Fruit fly (Drosophila melanogaster) whole organism, embryonic: Measurements from ENCODE around the gene Arp8.
A peak's percentile ranks its signal among the peaks of the same experiment; 100 is the strongest.

ENCODE experiments used
- CG10979 ChIP-seq: fragments of 200-800 bp; sonication (Bioruptor generic); optimal IDR thresholded peaks from 2 replicates; lab custom pipeline; 2018; ENCODE audit warnings: missing biosample characterization, mild to moderate bottlenecking, missing genetic modification characterization, moderate library complexity
- CG11093 ChIP-seq: fragments of 200-800 bp; sonication (Bioruptor generic); IDR thresholded peaks from 3 replicates; pipeline ENCODE4 v1.3.6; 2022; ENCODE audit warnings: missing biosample characterization, missing genetic modification characterization
- CG12071 ChIP-seq: fragments of 200-800 bp; sonication (Bioruptor generic); optimal IDR thresholded peaks from 3 replicates; lab custom pipeline; 2018; ENCODE audit warnings: missing biosample characterization, mild to moderate bottlenecking, missing genetic modification characterization
- CG12155 ChIP-seq: fragments of 200-800 bp; sonication (Bioruptor generic); optimal IDR thresholded peaks from 3 replicates; lab custom pipeline; 2016; ENCODE audit warnings: missing biosample characterization, missing genetic modification characterization
- CG13296 ChIP-seq: fragments of 200-800 bp; sonication (Bioruptor generic); optimal IDR thresholded peaks from 3 replicates; lab custom pipeline; 2018; ENCODE audit warnings: missing biosample characterization, mild to moderate bottlenecking, missing genetic modification characterization
- CG15269 ChIP-seq: fragments of 200-800 bp; sonication (Bioruptor generic); optimal IDR thresholded peaks from 2 replicates; lab custom pipeline; 2018; ENCODE audit warnings: missing biosample characterization, mild to moderate bottlenecking, missing genetic modification characterization, moderate library complexity
- CG16779 ChIP-seq: fragments of 200-800 bp; sonication (Bioruptor generic); IDR thresholded peaks from 2 replicates; pipeline ENCODE4 v1.3.6; 2022; ENCODE audit warnings: missing biosample characterization, missing genetic modification characterization
- CG17612 ChIP-seq: fragments of 200-800 bp; sonication (Bioruptor generic); IDR thresholded peaks from 2 replicates; pipeline ENCODE4 v1.3.6; 2022; ENCODE audit warnings: missing biosample characterization, missing genetic modification characterization
- CG2120 ChIP-seq: fragments of 200-800 bp; sonication (Bioruptor generic); optimal IDR thresholded peaks from 3 replicates; lab custom pipeline; 2016; ENCODE audit warnings: missing biosample characterization, missing genetic modification characterization
- CG2202 ChIP-seq: fragments of 200-800 bp; sonication (Bioruptor generic); optimal IDR thresholded peaks from 2 replicates; lab custom pipeline; 2018; ENCODE audit warnings: missing biosample characterization, mild to moderate bottlenecking, missing genetic modification characterization
- CG2712 ChIP-seq: fragments of 200-800 bp; optimal IDR thresholded peaks from 3 replicates; lab custom pipeline; 2019; ENCODE audit warnings: missing biosample characterization, mild to moderate bottlenecking, missing genetic modification characterization, moderate library complexity
- CG2875 ChIP-seq: fragments of 200-800 bp; sonication (Bioruptor generic); optimal IDR thresholded peaks from 2 replicates; lab custom pipeline; 2017; ENCODE audit warnings: missing biosample characterization, mild to moderate bottlenecking, missing genetic modification characterization, missing genetic modification reagents
- CG30020 ChIP-seq: fragments of 200-800 bp; optimal IDR thresholded peaks from 2 replicates; lab custom pipeline; 2019; ENCODE audit warnings: missing biosample characterization, mild to moderate bottlenecking, missing genetic modification characterization, moderate library complexity
- CG3163 ChIP-seq: fragments of 200-800 bp; sonication (Bioruptor generic); optimal IDR thresholded peaks from 3 replicates; lab custom pipeline; 2016; ENCODE audit warnings: missing biosample characterization, missing genetic modification characterization
- CG32772 ChIP-seq: fragments of 200-800 bp; sonication (Bioruptor generic); IDR thresholded peaks from 2 replicates; pipeline ENCODE4 v1.3.6; 2022; ENCODE audit warnings: missing biosample characterization, missing genetic modification characterization
- CG3281 ChIP-seq: fragments of 200-800 bp; sonication (Bioruptor generic); optimal IDR thresholded peaks from 3 replicates; lab custom pipeline; 2017; ENCODE audit warnings: missing biosample characterization, mild to moderate bottlenecking, missing genetic modification characterization
- CG33213 ChIP-seq: fragments of 200-800 bp; sonication (Bioruptor generic); optimal IDR thresholded peaks from 3 replicates; lab custom pipeline; 2016; ENCODE audit warnings: missing biosample characterization, missing genetic modification characterization
- CG4404 ChIP-seq: fragments of 200-800 bp; sonication (Bioruptor generic); IDR thresholded peaks from 2 replicates; pipeline ENCODE4 v1.3.6; 2022; ENCODE audit warnings: missing biosample characterization, missing genetic modification characterization
- CG6765 ChIP-seq: fragments of 200-800 bp; sonication (Bioruptor generic); optimal IDR thresholded peaks from 3 replicates; lab custom pipeline; 2017; ENCODE audit warnings: missing biosample characterization, mild to moderate bottlenecking, missing genetic modification characterization
- CG7357 ChIP-seq: fragments of 200-800 bp; sonication (Bioruptor generic); IDR thresholded peaks from 3 replicates; pipeline ENCODE4 v1.3.6; 2022; ENCODE audit warnings: missing biosample characterization, missing genetic modification characterization
- CG7556 ChIP-seq: fragments of 200-800 bp; sonication (Bioruptor generic); optimal IDR thresholded peaks from 2 replicates; lab custom pipeline; 2017; ENCODE audit warnings: missing biosample characterization, mild to moderate bottlenecking, missing genetic modification characterization
- CG7987 ChIP-seq: fragments of 200-800 bp; sonication (Bioruptor generic); optimal IDR thresholded peaks from 2 replicates; lab custom pipeline; 2018; ENCODE audit warnings: missing biosample characterization, mild to moderate bottlenecking, missing genetic modification characterization, moderate library complexity
- CG8089 ChIP-seq: fragments of 200-800 bp; sonication (Bioruptor generic); optimal IDR thresholded peaks from 3 replicates; lab custom pipeline; 2016; ENCODE audit warnings: missing biosample characterization, missing genetic modification characterization
- CG8944 ChIP-seq: fragments of 200-800 bp; sonication (Bioruptor generic); optimal IDR thresholded peaks from 3 replicates; lab custom pipeline; 2016; ENCODE audit warnings: missing biosample characterization, missing genetic modification characterization
- CG9437 ChIP-seq: fragments of 200-800 bp; sonication (Bioruptor generic); optimal IDR thresholded peaks from 2 replicates; lab custom pipeline; 2018; ENCODE audit warnings: missing biosample characterization, mild to moderate bottlenecking, missing genetic modification characterization
- CoRest ChIP-seq: fragments of 200-800 bp; sonication (Bioruptor generic); optimal IDR thresholded peaks from 3 replicates; lab custom pipeline; 2018; ENCODE audit warnings: missing biosample characterization, mild to moderate bottlenecking, missing genetic modification characterization, moderate library complexity
- D ChIP-seq, 2 experiments: fragments of 200-800 bp in 1 of 2; fragments of >200 bp in 1 of 2; sonication (Bioruptor generic) in 1 of 2; optimal IDR thresholded peaks; 2 replicates in 1 of 2; 3 replicates in 1 of 2; lab custom pipeline; 2017; ENCODE audit warnings: mild to moderate bottlenecking in 1 of 2, missing biosample characterization in 1 of 2, missing genetic modification characterization in 1 of 2, missing genetic modification reagents in 1 of 2
- Dref ChIP-seq: fragments of 200-800 bp; sonication (Bioruptor generic); IDR thresholded peaks from 2 replicates; pipeline ENCODE4 v1.3.6; 2022; ENCODE audit warnings: missing biosample characterization, missing genetic modification characterization
- Drgx ChIP-seq: fragments of 200-800 bp; sonication (Bioruptor generic); IDR thresholded peaks from 2 replicates; pipeline ENCODE4 v1.3.6; 2022; ENCODE audit warnings: missing biosample characterization, missing genetic modification characterization
- Ets65A ChIP-seq: fragments of 200-800 bp; sonication (Bioruptor generic); peaks from one replicate; lab custom pipeline; 2016; ENCODE audit warnings: missing biosample characterization, missing genetic modification characterization
- Hand ChIP-seq: fragments of 200-800 bp; sonication (Bioruptor generic); optimal IDR thresholded peaks from 2 replicates; lab custom pipeline; 2017; ENCODE audit warnings: mild to moderate bottlenecking, missing biosample characterization, missing genetic modification reagents, missing genetic modification characterization
- MESR4 ChIP-seq: fragments of 200-800 bp; sonication (Bioruptor generic); optimal IDR thresholded peaks from 2 replicates; lab custom pipeline; 2018; ENCODE audit warnings: missing biosample characterization, mild to moderate bottlenecking, missing genetic modification characterization, moderate library complexity
- NC2β ChIP-seq: fragments of 200-800 bp; sonication (Bioruptor generic); optimal IDR thresholded peaks from 2 replicates; lab custom pipeline; 2016; ENCODE audit warnings: missing biosample characterization, missing genetic modification characterization
- NK7.1 ChIP-seq: fragments of 200-800 bp; sonication (Bioruptor generic); optimal IDR thresholded peaks from 3 replicates; lab custom pipeline; 2016; ENCODE audit warnings: missing biosample characterization, missing genetic modification characterization
- NfI ChIP-seq: fragments of 200-800 bp; sonication (Bioruptor generic); optimal IDR thresholded peaks from 3 replicates; lab custom pipeline; 2018; ENCODE audit warnings: missing biosample characterization, mild to moderate bottlenecking, missing genetic modification characterization, moderate library complexity
- Optix ChIP-seq: fragments of 200-800 bp; sonication (Bioruptor generic); IDR thresholded peaks from 3 replicates; pipeline ENCODE4 v1.3.6; 2022; ENCODE audit warnings: missing biosample characterization, missing genetic modification characterization
- Poxn ChIP-seq: fragments of 200-800 bp; sonication (Bioruptor generic); IDR thresholded peaks from 2 replicates; pipeline ENCODE4 v1.3.6; 2022; ENCODE audit warnings: missing biosample characterization, missing genetic modification characterization
- Sin3A ChIP-seq: fragments of >200 bp; optimal IDR thresholded peaks from 2 replicates; lab custom pipeline; 2018
- Sry-δ ChIP-seq: fragments of 200-800 bp; sonication (Bioruptor generic); optimal IDR thresholded peaks from 2 replicates; lab custom pipeline; 2016; ENCODE audit warnings: missing biosample characterization, missing genetic modification characterization
- Stat92E ChIP-seq, 3 experiments: fragments of >200 bp in 2 of 3; fragments of 200-800 bp in 1 of 3; sonication (Bioruptor generic) in 1 of 3; optimal IDR thresholded peaks; 2 replicates each; lab custom pipeline; 2017 to 2019; ENCODE audit warnings: missing biosample characterization in 3 of 3, missing genetic modification characterization in 3 of 3, mild to moderate bottlenecking in 1 of 3, moderate library complexity in 1 of 3
- aop ChIP-seq: fragments of 200-800 bp; sonication (Bioruptor generic); IDR thresholded peaks from 2 replicates; pipeline ENCODE4 v1.3.6; 2022; ENCODE audit warnings: missing biosample characterization, missing genetic modification characterization
- chn ChIP-seq: fragments of 200-800 bp; sonication (Bioruptor generic); optimal IDR thresholded peaks from 2 replicates; lab custom pipeline; 2016; ENCODE audit warnings: missing biosample characterization, missing genetic modification characterization
- dan ChIP-seq: fragments of 200-800 bp; sonication (Bioruptor generic); IDR thresholded peaks from 2 replicates; pipeline ENCODE4 v1.3.6; 2022; ENCODE audit warnings: missing biosample characterization, missing genetic modification characterization
- exex ChIP-seq: fragments of 200-800 bp; sonication (Bioruptor generic); optimal IDR thresholded peaks from 4 replicates; lab custom pipeline; 2018; ENCODE audit warnings: missing biosample characterization, mild to moderate bottlenecking, missing genetic modification characterization, moderate library complexity
- grau ChIP-seq: fragments of 200-800 bp; optimal IDR thresholded peaks from 3 replicates; lab custom pipeline; 2019; ENCODE audit warnings: missing biosample characterization, mild to moderate bottlenecking, missing genetic modification characterization, moderate library complexity
- jigr1 ChIP-seq: fragments of 200-800 bp; sonication (Bioruptor generic); IDR thresholded peaks from 3 replicates; pipeline ENCODE4 v1.3.6; 2022; ENCODE audit warnings: missing biosample characterization, missing genetic modification characterization
- jing ChIP-seq: fragments of 200-800 bp; sonication (Bioruptor generic); optimal IDR thresholded peaks from 2 replicates; lab custom pipeline; 2018; ENCODE audit warnings: missing biosample characterization, mild to moderate bottlenecking, missing genetic modification characterization
- klu ChIP-seq: fragments of 200-800 bp; sonication (Bioruptor generic); IDR thresholded peaks from 2 replicates; pipeline ENCODE4 v1.3.6; 2022; ENCODE audit warnings: missing biosample characterization, missing genetic modification characterization
- oc ChIP-seq: fragments of 200-800 bp; sonication (Bioruptor generic); optimal IDR thresholded peaks from 2 replicates; lab custom pipeline; 2018; ENCODE audit warnings: missing biosample characterization, mild to moderate bottlenecking, missing genetic modification characterization, moderate library complexity
- sd ChIP-seq: fragments of 200-800 bp; sonication (Bioruptor generic); optimal IDR thresholded peaks from 3 replicates; lab custom pipeline; 2018; ENCODE audit warnings: missing biosample characterization, mild to moderate bottlenecking, missing genetic modification characterization, moderate library complexity
- sr ChIP-seq: fragments of 200-800 bp; sonication (Bioruptor generic); IDR thresholded peaks from 3 replicates; pipeline ENCODE4 v1.3.6; 2022; ENCODE audit warnings: missing biosample characterization, missing genetic modification characterization
- stwl ChIP-seq: fragments of 200-800 bp; sonication (Bioruptor generic); optimal IDR thresholded peaks from 3 replicates; lab custom pipeline; 2018; ENCODE audit warnings: missing biosample characterization, mild to moderate bottlenecking, missing genetic modification characterization, moderate library complexity

Arp8 gene

dm6 chrX:17820252-17820651, 40.3 kb downstream of the Arp8 start (continued):
- TF ChIP-seq CG15269 (tag; lab: Kevin White, UChicago): no peak
- peak; percentile 38 for TF ChIP-seq CG2120 (GFP tag; lab: Kevin White, UChicago)
- no peak for TF ChIP-seq CG8944
- TF ChIP-seq CG6765: no peak
- no peak for TF ChIP-seq CG4404 (GFP tag; lab: Robert Waterston, UW)
- TF ChIP-seq stwl: peak; percentile 31
- TF ChIP-seq oc (tag; lab: Kevin White, UChicago): no peak
- no peak for TF ChIP-seq CG7556 (GFP tag; lab: Kevin White, UChicago)
- TF ChIP-seq CG12155: no peak
- no peak for TF ChIP-seq Poxn (GFP tag; lab: Robert Waterston, UW)
- TF ChIP-seq Ets65A (GFP tag; lab: Kevin White, UChicago): peak; percentile 95
- no peak for TF ChIP-seq CG12071 (GFP tag; lab: Kevin White, UChicago)
- TF ChIP-seq aop (GFP tag; lab: Robert Waterston, UW): no peak
- TF ChIP-seq CG13296 (GFP tag; lab: Kevin White, UChicago): no peak
- peak; percentile 1 for TF ChIP-seq CG7987 (GFP tag; lab: Kevin White, UChicago)
- no peak for TF ChIP-seq sr (GFP tag; lab: Robert Waterston, UW)
- no peak for TF ChIP-seq exex (tag; lab: Kevin White, UChicago)
- TF ChIP-seq sd: peak; percentile 35
- TF ChIP-seq MESR4 (GFP tag; lab: Kevin White, UChicago): no peak
- no peak for TF ChIP-seq CG7357 (GFP tag; lab: Robert Waterston, UW)
- TF ChIP-seq CG9437 (GFP tag; lab: Kevin White, UChicago): no peak
- TF ChIP-seq CG2202 (tag; lab: Kevin White, UChicago): no peak
- TF ChIP-seq klu (GFP tag; lab: Robert Waterston, UW): no peak
- TF ChIP-seq NK7.1: no peak
- peak; percentile 33 for TF ChIP-seq CG2712
- TF ChIP-seq NC2β (GFP tag; lab: Kevin White, UChicago): no peak
- no peak for TF ChIP-seq CG3281 (GFP tag; lab: Kevin White, UChicago)
- TF ChIP-seq CG16779 (GFP tag; lab: Robert Waterston, UW): no peak
- no peak for TF ChIP-seq D (optimal IDR thresholded peaks at IDR 0.05; lab: Kevin White, UChicago)
- no peak for TF ChIP-seq D (GFP tag; optimal IDR thresholded peaks at IDR 0.05; lab: Kevin White, UChicago)
- TF ChIP-seq CG17612 (GFP tag; lab: Robert Waterston, UW): no peak
- TF ChIP-seq CG10979 (tag; lab: Kevin White, UChicago): peak; percentile 41
- no peak for TF ChIP-seq CG2875 (GFP tag; lab: Kevin White, UChicago)
- TF ChIP-seq NfI (GFP tag; lab: Kevin White, UChicago): peak; percentile 22
- TF ChIP-seq CG11093 (GFP tag; lab: Robert Waterston, UW): no peak
- no peak for TF ChIP-seq Drgx (GFP tag; lab: Robert Waterston, UW)
- TF ChIP-seq Hand (GFP tag; lab: Kevin White, UChicago): no peak
- TF ChIP-seq Sry-δ (GFP tag; lab: Kevin White, UChicago): no peak
- no peak for TF ChIP-seq CG3163 (GFP tag; lab: Kevin White, UChicago)
- no peak for TF ChIP-seq dan (GFP tag; lab: Robert Waterston, UW)
- TF ChIP-seq Sin3A (lab: Kevin White, UChicago): no peak
- no peak for TF ChIP-seq jigr1 (GFP tag; lab: Robert Waterston, UW)
- no peak for TF ChIP-seq Stat92E (GFP tag; optimal IDR thresholded peaks at IDR 0.05; lab: Kevin White, UChicago)
- no peak for TF ChIP-seq CG32772 (GFP tag; lab: Robert Waterston, UW)
- TF ChIP-seq CG30020 (tag; lab: Kevin White, UChicago): no peak
- TF ChIP-seq grau: peak; percentile 43
- TF ChIP-seq CoRest (tag; lab: Kevin White, UChicago): peak; percentile 49
- TF ChIP-seq Optix (GFP tag; lab: Robert Waterston, UW): no peak
- peak; percentile 8 for TF ChIP-seq CG8089 (GFP tag; lab: Kevin White, UChicago)
- TF ChIP-seq CG33213 (GFP tag; lab: Kevin White, UChicago): peak; percentile 10
- no peak for TF ChIP-seq Dref
- TF ChIP-seq chn: no peak
- TF ChIP-seq jing: no peak
